Fruit fly (Drosophila melanogaster): ENCODE results near the gene CG7194.

Gene CG7194

dm6 chr3L:8315141-8315816 lies 11.4 kb upstream of the CG7194 start, which contains the start of gene Cpsf6 (continued):
- TF ChIP-seq CG11696 (GFP tag; IDR thresholded peaks at IDR 0.05), result no peak
- TF ChIP-seq CG12942 (GFP tag; optimal IDR thresholded peaks at IDR 0.05), result peak; percentile 57
- no peak for TF ChIP-seq pum (GFP tag; optimal IDR thresholded peaks at IDR 0.05)
- no peak for TF ChIP-seq CG7357 (GFP tag; IDR thresholded peaks at IDR 0.05)
- TF ChIP-seq Dp (GFP tag; optimal IDR thresholded peaks at IDR 0.05), result peak; percentile 67
- TF ChIP-seq CG2202 (tag; optimal IDR thresholded peaks at IDR 0.05), result peak; percentile 11
- peak; percentile 86 for TF ChIP-seq CoRest (tag; optimal IDR thresholded peaks at IDR 0.05)
- peak; percentile 34; the same call in 1 of the 2 replicates for TF ChIP-seq MBD-R2 (GFP tag; IDR thresholded peaks at IDR 0.05)
- peak; percentile 74 for TF ChIP-seq CG15696 (tag; optimal IDR thresholded peaks at IDR 0.05)
- TF ChIP-seq stwl (tag; optimal IDR thresholded peaks at IDR 0.05), result peak; percentile 60
- TF ChIP-seq Dll (GFP tag; IDR thresholded peaks at IDR 0.05; ENCODE audit: partially characterized antibody), result 0 out of 4 replicates have a peak, but pooled peaks have one; percentile 46
- peak; percentile 63 for TF ChIP-seq CG10209 (GFP tag; optimal IDR thresholded peaks at IDR 0.05)
- TF ChIP-seq dpn (GFP tag; optimal IDR thresholded peaks at IDR 0.05), result peak; percentile 52 to 71
- TF ChIP-seq Blimp-1 (GFP tag; optimal IDR thresholded peaks at IDR 0.05), result no peak
- no peak for TF ChIP-seq jigr1 (GFP tag; IDR thresholded peaks at IDR 0.05)
- TF ChIP-seq Ets65A (GFP tag), result peak; percentile 91
- peak; percentile 57 for TF ChIP-seq NfI (GFP tag; optimal IDR thresholded peaks at IDR 0.05)
- 0 out of 2 replicates have a peak, but pooled peaks have one; percentile 15 for TF ChIP-seq CG4404 (GFP tag; IDR thresholded peaks at IDR 0.05)
- peak; percentile 44 for TF ChIP-seq CG10147 (GFP tag; optimal IDR thresholded peaks at IDR 0.05)
- peak; percentile 41 for TF ChIP-seq CG12299 (tag; optimal IDR thresholded peaks at IDR 0.05)
- TF ChIP-seq onecut (GFP tag; IDR thresholded peaks at IDR 0.05), result 0 out of 2 replicates have a peak, but pooled peaks have one; percentile 10
- peak; percentile 22 for TF ChIP-seq HHEX (GFP tag; optimal IDR thresholded peaks at IDR 0.05)
- TF ChIP-seq CG3838 (GFP tag; optimal IDR thresholded peaks at IDR 0.05), result peak; percentile 46
- peak; percentile 69 for TF ChIP-seq CG15601 (tag; optimal IDR thresholded peaks at IDR 0.05)
- peak; percentile 20 for TF ChIP-seq tio (GFP tag; optimal IDR thresholded peaks at IDR 0.05)
- TF ChIP-seq CG8944 (GFP tag; optimal IDR thresholded peaks at IDR 0.05), result peak; percentile 6
- TF ChIP-seq kni (GFP tag; optimal IDR thresholded peaks at IDR 0.05), result no peak
- TF ChIP-seq CG11093 (GFP tag; IDR thresholded peaks at IDR 0.05), result peak; percentile 42; the same call in 1 of the 3 replicates
- TF ChIP-seq bbx (GFP tag; IDR thresholded peaks at IDR 0.05; ENCODE audit: partially characterized antibody), result no peak
- peak; percentile 63 for TF ChIP-seq tin (GFP tag; optimal IDR thresholded peaks at IDR 0.05)
- TF ChIP-seq Hsf (GFP tag; optimal IDR thresholded peaks at IDR 0.05), result peak; percentile 61
- peak; percentile 36; the same call in 1 of the 3 replicates for TF ChIP-seq CG34224 (GFP tag; IDR thresholded peaks at IDR 0.05; ENCODE audit: partially characterized antibody)
- no peak for TF ChIP-seq Dip2 (GFP tag; IDR thresholded peaks at IDR 0.05)
- TF ChIP-seq insv (GFP tag; optimal IDR thresholded peaks at IDR 0.05), result peak in 1 of 2 experiments; percentile 87
- TF ChIP-seq Mad (GFP tag; optimal IDR thresholded peaks at IDR 0.05), result peak; percentile 47
- peak; percentile 52 for TF ChIP-seq CG17359 (tag; optimal IDR thresholded peaks at IDR 0.05)
- TF ChIP-seq MESR4 (GFP tag; optimal IDR thresholded peaks at IDR 0.05), result peak; percentile 90
- TF ChIP-seq CG9817 (tag; optimal IDR thresholded peaks at IDR 0.05), result peak; percentile 75
- peak; percentile 67 for TF ChIP-seq Ada2b (GFP tag; IDR thresholded peaks at IDR 0.05)
- peak; percentile 16 for TF ChIP-seq caup (GFP tag; optimal IDR thresholded peaks at IDR 0.05; ENCODE audit: severe bottlenecking)
- TF ChIP-seq Camta (GFP tag; optimal IDR thresholded peaks at IDR 0.05), result peak; percentile 9
- TF ChIP-seq CG42726 (GFP tag; IDR thresholded peaks at IDR 0.05; ENCODE audit: partially characterized antibody), result 0 out of 2 replicates have a peak, but pooled peaks have one; percentile 18
- peak; percentile 48 for TF ChIP-seq CG14441 (GFP tag; IDR thresholded peaks at IDR 0.05)
- peak; percentile 64 for TF ChIP-seq Atf6 (GFP tag; IDR thresholded peaks at IDR 0.05)
- TF ChIP-seq CG10462 (GFP tag; optimal IDR thresholded peaks at IDR 0.05), result peak; percentile 42
- TF ChIP-seq HmgD (GFP tag; optimal IDR thresholded peaks at IDR 0.05), result peak; percentile 62
- peak; percentile 48; the same call in 1 of the 2 replicates for TF ChIP-seq Adf1 (GFP tag; IDR thresholded peaks at IDR 0.05)
- 0 out of 3 replicates have a peak, but pooled peaks have one; percentile 47 for TF ChIP-seq CG2889 (GFP tag; IDR thresholded peaks at IDR 0.05)

Measured in whole organism, embryonic.